Worm (Caenorhabditis elegans) whole organism, mixed stage, embryonic: ENCODE data around the gene B0228.6.
A peak's percentile ranks its signal among the peaks of the same experiment; 100 is the strongest.

Experiments used
- M03D4.4 ChIP-seq: sonication (generic microtip); optimal IDR thresholded peaks from 2 replicates; lab custom pipeline; 2017; ENCODE audit warnings: mild to moderate bottlenecking, missing genetic modification characterization, missing compliant biosample characterization
- bed-3 ChIP-seq: fragments of 200-800 bp; sonication (Bioruptor generic); optimal IDR thresholded peaks from 3 replicates; lab custom pipeline; 2018; ENCODE audit warnings: mild to moderate bottlenecking, missing genetic modification characterization, moderate library complexity, missing compliant biosample characterization
- blmp-1 ChIP-seq: fragments of 150-350 bp; optimal IDR thresholded peaks from 2 replicates; lab custom pipeline; 2014; ENCODE audit warnings: missing biosample characterization, missing genetic modification characterization
- ceh-39 ChIP-seq: fragments of 150-350 bp; optimal IDR thresholded peaks from 2 replicates; lab custom pipeline; 2014; ENCODE audit warnings: missing biosample characterization, missing genetic modification characterization
- ceh-43 ChIP-seq: fragments of 200-800 bp; sonication (Bioruptor generic); optimal IDR thresholded peaks from 2 replicates; lab custom pipeline; 2018; ENCODE audit warnings: mild to moderate bottlenecking, missing genetic modification characterization, moderate library complexity, missing compliant biosample characterization
- ceh-83 ChIP-seq: fragments of 200-800 bp; sonication (Bioruptor generic); optimal IDR thresholded peaks from 2 replicates; lab custom pipeline; 2018; ENCODE audit warnings: mild to moderate bottlenecking, missing genetic modification characterization, missing compliant biosample characterization
- ces-1 ChIP-seq: fragments of 150-350 bp; optimal IDR thresholded peaks from 2 replicates; lab custom pipeline; 2014; ENCODE audit warnings: missing biosample characterization, missing genetic modification reagents, missing genetic modification characterization
- cnd-1 ChIP-seq: fragments of 200-800 bp; sonication (Bioruptor generic); optimal IDR thresholded peaks from 2 replicates; lab custom pipeline; 2018; ENCODE audit warnings: mild to moderate bottlenecking, missing genetic modification characterization, missing compliant biosample characterization
- drap-1 ChIP-seq: fragments of 200-800 bp; sonication (Bioruptor generic); optimal IDR thresholded peaks from 3 replicates; lab custom pipeline; 2018; ENCODE audit warnings: mild to moderate bottlenecking, missing genetic modification characterization, missing compliant biosample characterization
- elt-1 ChIP-seq: sonication (generic microtip); optimal IDR thresholded peaks from 2 replicates; lab custom pipeline; 2017; ENCODE audit warnings: missing genetic modification characterization, mild to moderate bottlenecking, missing compliant biosample characterization, antibody characterized with exemption, moderate library complexity, borderline replicate concordance; ENCODE audit not compliant: insufficient read depth
- elt-3 ChIP-seq: fragments of 150-350 bp; optimal IDR thresholded peaks from 2 replicates; lab custom pipeline; 2014; ENCODE audit warnings: missing biosample characterization, missing genetic modification characterization
- flh-1 ChIP-seq: fragments of 200-800 bp; sonication (Bioruptor generic); optimal IDR thresholded peaks from 2 replicates; lab custom pipeline; 2018; ENCODE audit warnings: mild to moderate bottlenecking, missing genetic modification characterization, moderate library complexity, missing compliant biosample characterization
- ham-2 ChIP-seq: fragments of 200-800 bp; sonication (Bioruptor generic); optimal IDR thresholded peaks from 2 replicates; lab custom pipeline; 2018; ENCODE audit warnings: mild to moderate bottlenecking, missing genetic modification characterization, missing compliant biosample characterization
- hlh-1 ChIP-seq: fragments of 150-350 bp; optimal IDR thresholded peaks from 2 replicates; lab custom pipeline; 2014; ENCODE audit warnings: missing biosample characterization, missing genetic modification reagents, missing genetic modification characterization
- lin-13 ChIP-seq: fragments of 150-350 bp; optimal IDR thresholded peaks from 2 replicates; lab custom pipeline; 2014; ENCODE audit warnings: missing biosample characterization, missing genetic modification characterization
- lin-32 ChIP-seq: fragments of 200-800 bp; sonication (Bioruptor generic); optimal IDR thresholded peaks from 2 replicates; lab custom pipeline; 2018; ENCODE audit warnings: mild to moderate bottlenecking, missing genetic modification characterization, missing compliant biosample characterization
- lsy-2 ChIP-seq: fragments of 150-350 bp; optimal IDR thresholded peaks from 2 replicates; lab custom pipeline; 2014; ENCODE audit warnings: missing biosample characterization, missing genetic modification characterization
- mab-5 ChIP-seq: fragments of 150-350 bp; optimal IDR thresholded peaks from 2 replicates; lab custom pipeline; 2014; ENCODE audit warnings: missing biosample characterization, missing genetic modification characterization
- mep-1 ChIP-seq: fragments of 150-350 bp; optimal IDR thresholded peaks from 2 replicates; lab custom pipeline; 2017; ENCODE audit warnings: missing biosample characterization, missing genetic modification reagents, missing genetic modification characterization, inconsistent platforms
- mls-2 ChIP-seq: sonication (generic microtip); optimal IDR thresholded peaks from 2 replicates; lab custom pipeline; 2016; ENCODE audit warnings: mild to moderate bottlenecking, missing genetic modification characterization, moderate library complexity, missing compliant biosample characterization
- nhr-12 ChIP-seq: fragments of 150-350 bp; optimal IDR thresholded peaks from 2 replicates; lab custom pipeline; 2014; ENCODE audit warnings: missing biosample characterization, missing genetic modification characterization
- nhr-2 ChIP-seq: fragments of 150-350 bp; optimal IDR thresholded peaks from 2 replicates; lab custom pipeline; 2014; ENCODE audit warnings: missing biosample characterization, missing genetic modification characterization
- nhr-237 ChIP-seq: fragments of 150-350 bp; optimal IDR thresholded peaks from 2 replicates; lab custom pipeline; 2014; ENCODE audit warnings: missing biosample characterization, missing genetic modification characterization
- nhr-28 ChIP-seq: fragments of 150-350 bp; optimal IDR thresholded peaks from 2 replicates; lab custom pipeline; 2014; ENCODE audit warnings: missing biosample characterization, missing genetic modification characterization
- nhr-76 ChIP-seq: sonication (generic microtip); optimal IDR thresholded peaks from 2 replicates; lab custom pipeline; 2017; ENCODE audit warnings: missing biosample characterization, missing genetic modification characterization
- pha-4 ChIP-seq: fragments of 150-350 bp; optimal IDR thresholded peaks from 2 replicates; lab custom pipeline; 2018; ENCODE audit warnings: missing biosample characterization, missing genetic modification reagents, missing genetic modification characterization
- sem-2 ChIP-seq: fragments of 200-800 bp; sonication (Bioruptor generic); optimal IDR thresholded peaks from 2 replicates; lab custom pipeline; 2018; ENCODE audit warnings: mild to moderate bottlenecking, missing genetic modification characterization, missing compliant biosample characterization
- snpc-4 ChIP-seq: fragments of 150-350 bp; optimal IDR thresholded peaks from 2 replicates; lab custom pipeline; 2014; ENCODE audit warnings: missing biosample characterization, missing genetic modification characterization
- sptf-1 ChIP-seq: sonication (generic microtip); optimal IDR thresholded peaks from 2 replicates; lab custom pipeline; 2017; ENCODE audit warnings: mild to moderate bottlenecking, missing genetic modification characterization, moderate library complexity, missing compliant biosample characterization
- tbx-8 ChIP-seq: fragments of 200-800 bp; sonication (Bioruptor generic); optimal IDR thresholded peaks from 2 replicates; lab custom pipeline; 2018; ENCODE audit warnings: mild to moderate bottlenecking, missing genetic modification characterization, moderate library complexity, missing compliant biosample characterization
- unc-120 ChIP-seq: sonication (generic microtip); optimal IDR thresholded peaks from 2 replicates; lab custom pipeline; 2017; ENCODE audit warnings: missing genetic modification characterization, missing compliant biosample characterization; ENCODE audit not compliant: poor library complexity, severe bottlenecking
- unc-39 ChIP-seq: fragments of 150-350 bp; optimal IDR thresholded peaks from 2 replicates; lab custom pipeline; 2014; ENCODE audit warnings: missing biosample characterization, missing genetic modification characterization
- unc-62 ChIP-seq: fragments of 150-350 bp; optimal IDR thresholded peaks from 2 replicates; lab custom pipeline; 2014; ENCODE audit warnings: missing biosample characterization, missing genetic modification reagents, missing genetic modification characterization
- zip-8 ChIP-seq: fragments of 150-350 bp; optimal IDR thresholded peaks from 2 replicates; lab custom pipeline; 2014; ENCODE audit warnings: missing biosample characterization, missing genetic modification characterization
- ztf-11 ChIP-seq: fragments of 150-350 bp; optimal IDR thresholded peaks from 2 replicates; lab custom pipeline; 2014; ENCODE audit warnings: missing biosample characterization, missing genetic modification characterization

The B0228.6 gene

ce11 chrII:7718491-7718890 is 36.5 kb downstream of the B0228.6 start, which contains the start of gene cpna-5:
Gene cpna-5, minus strand, starts transcription at chrII:7718591.
- no peak for TF ChIP-seq ham-2 (GFP tag; lab: Kevin White, UChicago)
- no peak for TF ChIP-seq hlh-1
- TF ChIP-seq sem-2 (GFP tag; lab: Kevin White, UChicago): no peak
- no peak for TF ChIP-seq bed-3
- TF ChIP-seq ces-1 (GFP tag; lab: Kevin White, UChicago): no peak
- TF ChIP-seq lin-13 (tag; lab: Kevin White, UChicago): no peak
- TF ChIP-seq ceh-83 (GFP tag; lab: Kevin White, UChicago): no peak
- TF ChIP-seq, all 35 proteins: peak for 0

- peak; percentile 43 for TF ChIP-seq ces-1 (GFP tag; lab: Kevin White, UChicago)
- TF ChIP-seq ceh-83 (GFP tag; lab: Kevin White, UChicago): no peak
- no peak for TF ChIP-seq sem-2 (GFP tag; lab: Kevin White, UChicago)
- TF ChIP-seq, all 35 proteins: peak for 1
These were observed 38.9 kb downstream of the B0228.6 start for ce11 chrII:7716112-7716511.

- TF ChIP-seq ces-1 (GFP tag; lab: Kevin White, UChicago) (peak; percentile 79), lin-32 (no peak), blmp-1 (tag; lab: Kevin White, UChicago) (no peak), pha-4 (tag; lab: Kevin White, UChicago) (no peak)
These were observed 40.3 kb downstream of the B0228.6 start for ce11 chrII:7714614-7715186.

ce11 chrII:7709301-7709754 is 45.6 kb downstream of the B0228.6 start, which contains the start of gene sre-1:
Gene sre-1, plus strand, starts transcription at chrII:7709704.
- TF ChIP-seq pha-4 (tag; lab: Kevin White, UChicago) (no peak), ham-2 (GFP tag; lab: Kevin White, UChicago) (no peak), ceh-39 (no peak), elt-1 (no peak), mab-5 (tag; lab: Kevin White, UChicago) (no peak), M03D4.4 (tag; lab: Kevin White, UChicago) (no peak)

ce11 chrII:7708540-7708939 is 46.4 kb downstream of the B0228.6 start, which contains the start of gene B0495.9:
Gene B0495.9, minus strand, starts transcription at chrII:7708710.
- TF ChIP-seq mep-1 (peak; percentile 33), bed-3 (peak; percentile 79), unc-39 (tag; lab: Kevin White, UChicago) (peak; percentile 87), zip-8 (tag; lab: Kevin White, UChicago) (no peak), ztf-11 (peak; percentile 94), unc-62 (GFP tag; lab: Kevin White, UChicago) (no peak), drap-1 (GFP tag; lab: Kevin White, UChicago) (peak; percentile 91), lsy-2 (peak; percentile 69), flh-1 (GFP tag; lab: Kevin White, UChicago) (peak; percentile 77), ces-1 (GFP tag; lab: Kevin White, UChicago) (peak; percentile 48), sptf-1 (peak; percentile 96), elt-3 (tag; lab: Kevin White, UChicago) (no peak), ceh-83 (GFP tag; lab: Kevin White, UChicago) (peak; percentile 81), ham-2 (GFP tag; lab: Kevin White, UChicago) (peak; percentile 83), ceh-39 (peak; percentile 27), nhr-2 (tag; lab: Kevin White, UChicago) (no peak), M03D4.4 (tag; lab: Kevin White, UChicago) (peak; percentile 90), nhr-76 (peak; percentile 93), snpc-4 (no peak), lin-13 (tag; lab: Kevin White, UChicago) (peak; percentile 79), cnd-1 (peak; percentile 92), sem-2 (GFP tag; lab: Kevin White, UChicago) (peak; percentile 76), lin-32 (peak; percentile 88), elt-1 (peak; percentile 73), mls-2 (tag; lab: Kevin White, UChicago) (peak; percentile 96), unc-120 (tag; lab: Kevin White, UChicago) (peak; percentile 75), blmp-1 (tag; lab: Kevin White, UChicago) (peak; percentile 69), nhr-28 (tag; lab: Kevin White, UChicago) (peak; percentile 3), ceh-43 (GFP tag; lab: Kevin White, UChicago) (peak; percentile 90), pha-4 (tag; lab: Kevin White, UChicago) (peak; percentile 45), tbx-8 (GFP tag; lab: Kevin White, UChicago) (peak; percentile 73), nhr-237 (tag; lab: Kevin White, UChicago) (peak; percentile 8), nhr-12 (peak; percentile 95), mab-5 (tag; lab: Kevin White, UChicago) (peak; percentile 23), hlh-1 (peak; percentile 71)
